Worm (Caenorhabditis elegans) whole organism, early embryonic: Measurements from ENCODE around the gene T09A12.8.

Experiments
- F13C5.2 ChIP-seq: sonication (generic microtip); optimal IDR thresholded peaks from 2 replicates; lab custom pipeline; 2017; ENCODE audit warnings: mild to moderate bottlenecking, missing genetic modification characterization, inconsistent platforms, missing compliant biosample characterization
- ama-1 ChIP-seq: fragments of 150-350 bp; optimal IDR thresholded peaks from 2 replicates; lab custom pipeline; 2014
- ceh-13 ChIP-seq: fragments of 200-800 bp; sonication (Bioruptor generic); optimal IDR thresholded peaks from 2 replicates; lab custom pipeline; 2018; ENCODE audit warnings: mild to moderate bottlenecking, missing genetic modification characterization, missing compliant biosample characterization
- ets-7 ChIP-seq: sonication (generic microtip); optimal IDR thresholded peaks from 2 replicates; lab custom pipeline; 2016; ENCODE audit warnings: missing genotype, missing genetic modification characterization, missing compliant biosample characterization
- flt-1 ChIP-seq: fragments of 200-800 bp; sonication (Bioruptor generic); IDR thresholded peaks from 2 replicates; pipeline ENCODE4 v1.3.6; 2022; ENCODE audit warnings: missing genetic modification characterization, missing compliant biosample characterization
- hnd-1 ChIP-seq: sonication (generic microtip); optimal IDR thresholded peaks from 2 replicates; lab custom pipeline; 2016; ENCODE audit warnings: missing genetic modification characterization, missing compliant biosample characterization
- scrt-1 ChIP-seq: fragments of 200-800 bp; sonication (Bioruptor generic); IDR thresholded peaks from 2 replicates; pipeline ENCODE4 v1.3.6; 2022; ENCODE audit warnings: missing genetic modification characterization, missing compliant biosample characterization
- sea-1 ChIP-seq: fragments of 200-800 bp; sonication (Bioruptor generic); conservative IDR thresholded peaks from 2 replicates; pipeline ENCODE4 v1.3.6; 2022; ENCODE audit warnings: missing genetic modification characterization, missing compliant biosample characterization
- tbx-37 ChIP-seq: fragments of 200-800 bp; sonication (Bioruptor generic); conservative IDR thresholded peaks from 2 replicates; pipeline ENCODE4 v1.3.6; 2022; ENCODE audit warnings: missing genetic modification reagents, missing genetic modification characterization, missing compliant biosample characterization
- tra-4 ChIP-seq: sonication (generic microtip); optimal IDR thresholded peaks from 2 replicates; lab custom pipeline; 2017; ENCODE audit warnings: missing genetic modification characterization, missing compliant biosample characterization

DNA sequence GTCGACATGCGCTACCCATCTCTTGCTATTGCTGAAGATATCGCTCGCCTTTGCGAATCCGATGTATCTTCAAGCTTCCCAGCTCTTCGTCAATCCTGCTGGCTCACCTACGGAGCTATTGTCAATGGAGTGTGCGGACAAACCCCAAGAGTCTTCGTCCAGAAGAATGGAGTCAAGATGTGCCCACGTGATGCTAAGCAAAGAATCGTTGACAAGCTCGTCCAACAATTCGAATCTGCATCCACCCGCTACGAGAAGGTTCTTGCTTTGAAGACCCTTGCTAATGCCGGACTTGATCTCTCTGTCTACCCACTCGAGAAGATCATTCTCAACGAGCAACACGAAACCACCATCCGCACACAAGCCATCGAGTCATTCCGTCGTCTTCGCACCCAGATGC lies 19.2 kb upstream of the T09A12.8 start:
- TF ChIP-seq tra-4 (no peak), ama-1 (lab: Kevin White, UChicago) (no peak), sea-1 (GFP tag; lab: Robert Waterston, UW) (no peak), hnd-1 (tag; lab: Kevin White, UChicago) (no peak), ets-7 (tag; lab: Kevin White, UChicago) (no peak), F13C5.2 (tag; lab: Kevin White, UChicago) (no peak), tbx-37 (no peak), flt-1 (no peak), scrt-1 (GFP tag; lab: Robert Waterston, UW) (no peak), ceh-13 (no peak)
